In the genomic region with DNA sequence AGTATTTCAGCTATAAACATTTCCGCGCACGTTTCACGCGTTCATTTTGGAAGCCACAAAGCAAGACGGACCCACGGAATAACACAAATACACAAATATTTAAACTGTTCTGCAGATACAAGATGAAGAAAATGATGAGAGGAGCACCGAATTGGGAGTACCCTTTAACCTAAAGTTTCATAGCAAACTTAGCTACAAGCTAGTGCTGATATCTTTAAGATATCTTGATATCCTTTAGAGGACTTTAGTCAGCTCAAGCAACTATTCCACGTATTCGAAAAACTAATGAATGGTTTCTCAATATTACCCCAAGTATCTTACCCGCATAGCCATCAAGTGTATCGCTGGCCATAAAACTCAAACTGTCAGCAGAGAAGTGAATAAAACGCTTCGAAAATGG, we compare ENCODE assay signal across 2 fruit fly cellular contexts.
A peak's percentile ranks its signal among the peaks of the same experiment; 100 is the strongest.
TF ChIP-seq lines count a peak whose summit lies in the region.

No protein-coding gene starts in this region.

- no peak for TF ChIP-seq CTCF in whole organism, embryonic (GFP tag; optimal IDR thresholded peaks at IDR 0.05; lab: Kevin White, UChicago)

TF ChIP-seq in whole organism, embryonic, 481 proteins besides CTCF, POLR2A, EP300 and RAD21 (continues in another document):
- TF ChIP-seq Blimp-1 (GFP tag; optimal IDR thresholded peaks at IDR 0.05; lab: Kevin White, UChicago) (peak; percentile 3), CG34422 (GFP tag; IDR thresholded peaks at IDR 0.05; lab: Robert Waterston, UW) (no peak), nau (GFP tag; optimal IDR thresholded peaks at IDR 0.05; lab: Kevin White, UChicago) (no peak), CG12104 (GFP tag; optimal IDR thresholded peaks at IDR 0.05; lab: Kevin White, UChicago) (no peak), Drgx (GFP tag; IDR thresholded peaks at IDR 0.05; lab: Robert Waterston, UW) (no peak), CG12942 (GFP tag; optimal IDR thresholded peaks at IDR 0.05; lab: Kevin White, UChicago) (no peak), CG2712 (tag; optimal IDR thresholded peaks at IDR 0.05; lab: Kevin White, UChicago) (no peak), otp (GFP tag; IDR thresholded peaks at IDR 0.05; lab: Robert Waterston, UW) (no peak), mld (GFP tag; IDR thresholded peaks at IDR 0.05; lab: Robert Waterston, UW; ENCODE audit: partially characterized antibody) (no peak), CG11504 (tag; optimal IDR thresholded peaks at IDR 0.05; lab: Kevin White, UChicago) (peak; percentile 45), CG7839 (tag; optimal IDR thresholded peaks at IDR 0.05; lab: Kevin White, UChicago) (peak; percentile 34), Med (GFP tag; lab: Kevin White, UChicago) (peak; percentile 76), CG10209 (GFP tag; optimal IDR thresholded peaks at IDR 0.05; lab: Kevin White, UChicago) (peak; percentile 4), CG3995 (GFP tag; optimal IDR thresholded peaks at IDR 0.05; lab: Kevin White, UChicago) (no peak), CG5180 (GFP tag; optimal IDR thresholded peaks at IDR 0.05; lab: Kevin White, UChicago) (no peak), Rx (GFP tag; IDR thresholded peaks at IDR 0.05; lab: Robert Waterston, UW) (no peak), fd3F (GFP tag; optimal IDR thresholded peaks at IDR 0.05; lab: Kevin White, UChicago) (no peak), row (GFP tag; IDR thresholded peaks at IDR 0.05; lab: Robert Waterston, UW) (peak; percentile 47; the same call in 2 of the 3 replicates), lab (GFP tag; optimal IDR thresholded peaks at IDR 0.05; lab: Kevin White, UChicago) (no peak), MBD-R2 (GFP tag; IDR thresholded peaks at IDR 0.05; lab: Robert Waterston, UW) (no peak), CG8924 (tag; optimal IDR thresholded peaks at IDR 0.05; lab: Kevin White, UChicago) (peak; percentile 2), gem (tag; optimal IDR thresholded peaks at IDR 0.05; lab: Kevin White, UChicago) (peak; percentile 41), Xbp1 (GFP tag; optimal IDR thresholded peaks at IDR 0.05; lab: Kevin White, UChicago) (peak; percentile 8), CG2678 (tag; optimal IDR thresholded peaks at IDR 0.05; lab: Kevin White, UChicago) (peak; percentile 44), Oli (tag; optimal IDR thresholded peaks at IDR 0.05; lab: Kevin White, UChicago) (peak; percentile 3), pnt (GFP tag; optimal IDR thresholded peaks at IDR 0.05; lab: Kevin White, UChicago) (no peak), CG13624 (GFP tag; optimal IDR thresholded peaks at IDR 0.05; lab: Kevin White, UChicago) (no peak), Ssrp (tag; optimal IDR thresholded peaks at IDR 0.05; lab: Kevin White, UChicago) (no peak), NfI (GFP tag; optimal IDR thresholded peaks at IDR 0.05; lab: Kevin White, UChicago) (no peak), HLHmδ (GFP tag; optimal IDR thresholded peaks at IDR 0.05; lab: Kevin White, UChicago) (no peak), CG17829 (tag; optimal IDR thresholded peaks at IDR 0.05; lab: Kevin White, UChicago) (no peak), CG18599 (GFP tag; optimal IDR thresholded peaks at IDR 0.05; lab: Kevin White, UChicago) (peak; percentile 21), insv (GFP tag; optimal IDR thresholded peaks at IDR 0.05; lab: Kevin White, UChicago) (no peak), CG4617 (GFP tag; optimal IDR thresholded peaks at IDR 0.05; lab: Kevin White, UChicago; ENCODE audit: borderline replicate concordance) (no peak), Doc3 (GFP tag; IDR thresholded peaks at IDR 0.05; lab: Robert Waterston, UW; ENCODE audit: partially characterized antibody) (no peak), Stat92E (GFP tag; optimal IDR thresholded peaks at IDR 0.05; lab: Kevin White, UChicago) (no peak), scrt (GFP tag; optimal IDR thresholded peaks at IDR 0.05; lab: Kevin White, UChicago) (no peak), dmrt11E (tag; optimal IDR thresholded peaks at IDR 0.05; lab: Kevin White, UChicago) (no peak), lilli (GFP tag; optimal IDR thresholded peaks at IDR 0.05; lab: Kevin White, UChicago) (no peak), Hmr (GFP tag; optimal IDR thresholded peaks at IDR 0.05; lab: Kevin White, UChicago) (peak; percentile 13), PHDP (tag; optimal IDR thresholded peaks at IDR 0.05; lab: Kevin White, UChicago) (peak; percentile 27), D19A (tag; optimal IDR thresholded peaks at IDR 0.05; lab: Kevin White, UChicago) (peak; percentile 89), CG14014 (GFP tag; IDR thresholded peaks at IDR 0.05; lab: Robert Waterston, UW) (no peak), ttk (GFP tag; IDR thresholded peaks at IDR 0.05; lab: Robert Waterston, UW) (no peak), Tbp (GFP tag; optimal IDR thresholded peaks at IDR 0.05; lab: Kevin White, UChicago) (no peak)

TF ChIP-seq in whole organism, prepupa, 60 proteins besides CTCF, POLR2A, EP300 and RAD21:
- TF ChIP-seq Met (GFP tag; optimal IDR thresholded peaks at IDR 0.05; lab: Kevin White, UChicago) (peak; percentile 7), svp (GFP tag; lab: Kevin White, UChicago) (peak; percentile 57), Hr39 (GFP tag; optimal IDR thresholded peaks at IDR 0.05; lab: Kevin White, UChicago) (no peak), Eip78C (GFP tag; lab: Kevin White, UChicago) (peak; percentile 47), Sox14 (GFP tag; optimal IDR thresholded peaks at IDR 0.05; lab: Kevin White, UChicago) (no peak)
